Fruit fly (Drosophila melanogaster) whole organism, embryonic: ENCODE data around the gene ClC-a.

ENCODE experiments used
- Aef1 ChIP-seq: fragments of 200-800 bp; sonication (Bioruptor generic); IDR thresholded peaks from 3 replicates; pipeline ENCODE4 v1.3.6; 2022; ENCODE audit warnings: missing biosample characterization, missing genetic modification characterization
- Antp ChIP-seq: fragments of 200-800 bp; sonication (Bioruptor generic); optimal IDR thresholded peaks from 3 replicates; lab custom pipeline; 2016; ENCODE audit warnings: missing biosample characterization, missing genetic modification characterization
- BtbVII ChIP-seq: fragments of 200-800 bp; sonication (Bioruptor generic); optimal IDR thresholded peaks from 3 replicates; lab custom pipeline; 2017; ENCODE audit warnings: missing biosample characterization, mild to moderate bottlenecking, missing genetic modification characterization
- Bteb2 ChIP-seq: fragments of 200-800 bp; sonication (Bioruptor generic); optimal IDR thresholded peaks from 2 replicates; lab custom pipeline; 2016; ENCODE audit warnings: missing biosample characterization, missing genetic modification characterization
- CG10366 ChIP-seq: fragments of 200-800 bp; sonication (Bioruptor generic); IDR thresholded peaks from 2 replicates; pipeline ENCODE4 v1.3.6; 2022; ENCODE audit warnings: missing biosample characterization, missing genetic modification characterization
- CG10431 ChIP-seq: fragments of 200-800 bp; sonication (Bioruptor generic); optimal IDR thresholded peaks from 3 replicates; lab custom pipeline; 2018; ENCODE audit warnings: missing biosample characterization, mild to moderate bottlenecking, missing genetic modification characterization
- CG10654 ChIP-seq: fragments of 200-800 bp; sonication (Bioruptor generic); optimal IDR thresholded peaks from 2 replicates; lab custom pipeline; 2016; ENCODE audit warnings: missing biosample characterization, missing genetic modification characterization
- CG1233 ChIP-seq: fragments of 200-800 bp; sonication (Bioruptor generic); optimal IDR thresholded peaks from 4 replicates; lab custom pipeline; 2018; ENCODE audit warnings: missing biosample characterization, mild to moderate bottlenecking, missing genetic modification characterization
- CG13775 ChIP-seq: fragments of 200-800 bp; sonication (Bioruptor generic); optimal IDR thresholded peaks from 3 replicates; lab custom pipeline; 2017; ENCODE audit warnings: missing biosample characterization, mild to moderate bottlenecking, missing genetic modification characterization
- CG14014 ChIP-seq: fragments of 200-800 bp; sonication (Bioruptor generic); IDR thresholded peaks from 2 replicates; pipeline ENCODE4 v1.3.6; 2022; ENCODE audit warnings: missing biosample characterization, missing genetic modification characterization
- CG15696 ChIP-seq: fragments of 200-800 bp; sonication (Bioruptor generic); optimal IDR thresholded peaks from 2 replicates; lab custom pipeline; 2019; ENCODE audit warnings: missing biosample characterization, mild to moderate bottlenecking, missing genetic modification characterization, moderate library complexity
- CG1602 ChIP-seq: fragments of 200-800 bp; sonication (Bioruptor generic); optimal IDR thresholded peaks from 3 replicates; lab custom pipeline; 2016; ENCODE audit warnings: missing biosample characterization, missing genetic modification characterization
- CG17186 ChIP-seq: fragments of 200-800 bp; sonication (Bioruptor generic); optimal IDR thresholded peaks from 3 replicates; lab custom pipeline; 2017; ENCODE audit warnings: missing biosample characterization, missing genetic modification reagents, missing genetic modification characterization
- CG1792 ChIP-seq: fragments of 200-800 bp; sonication (Bioruptor generic); optimal IDR thresholded peaks from 2 replicates; lab custom pipeline; 2016; ENCODE audit warnings: missing biosample characterization, missing genetic modification characterization
- CG2129 ChIP-seq: fragments of 200-800 bp; sonication (Bioruptor generic); IDR thresholded peaks from 2 replicates; pipeline ENCODE4 v1.3.6; 2022; ENCODE audit warnings: missing biosample characterization, missing genetic modification characterization; ENCODE audit not compliant: partially characterized antibody
- CG32767 ChIP-seq: fragments of 200-800 bp; sonication (Bioruptor generic); IDR thresholded peaks from 2 replicates; pipeline ENCODE4 v1.3.6; 2022; ENCODE audit warnings: missing biosample characterization, missing genetic modification characterization
- CG3281 ChIP-seq: fragments of 200-800 bp; sonication (Bioruptor generic); optimal IDR thresholded peaks from 3 replicates; lab custom pipeline; 2017; ENCODE audit warnings: missing biosample characterization, mild to moderate bottlenecking, missing genetic modification characterization
- CG33213 ChIP-seq: fragments of 200-800 bp; sonication (Bioruptor generic); optimal IDR thresholded peaks from 3 replicates; lab custom pipeline; 2016; ENCODE audit warnings: missing biosample characterization, missing genetic modification characterization
- CG6854 ChIP-seq: fragments of 200-800 bp; sonication (Bioruptor generic); optimal IDR thresholded peaks from 3 replicates; lab custom pipeline; 2017; ENCODE audit warnings: missing biosample characterization, mild to moderate bottlenecking, missing genetic modification characterization
- CG7786 ChIP-seq: fragments of 200-800 bp; sonication (Bioruptor generic); optimal IDR thresholded peaks from 2 replicates; lab custom pipeline; 2016; ENCODE audit warnings: missing biosample characterization, missing genetic modification characterization
- CG7928 ChIP-seq: fragments of 200-800 bp; sonication (Bioruptor generic); optimal IDR thresholded peaks from 2 replicates; lab custom pipeline; 2017; ENCODE audit warnings: missing biosample characterization, mild to moderate bottlenecking, missing genetic modification characterization
- CG8089 ChIP-seq: fragments of 200-800 bp; sonication (Bioruptor generic); optimal IDR thresholded peaks from 3 replicates; lab custom pipeline; 2016; ENCODE audit warnings: missing biosample characterization, missing genetic modification characterization
- CG8924 ChIP-seq: fragments of 200-800 bp; optimal IDR thresholded peaks from 3 replicates; lab custom pipeline; 2019; ENCODE audit warnings: missing biosample characterization, mild to moderate bottlenecking, missing genetic modification characterization, moderate library complexity
- Dfd ChIP-seq, 2 experiments: fragments of >200 bp; optimal IDR thresholded peaks; 2 replicates each; lab custom pipeline; 2017; ENCODE audit warnings: missing biosample characterization in 2 of 2, missing genetic modification characterization in 2 of 2
- Dip3 ChIP-seq: fragments of 200-800 bp; sonication (Bioruptor generic); optimal IDR thresholded peaks from 3 replicates; lab custom pipeline; 2016; ENCODE audit warnings: missing biosample characterization, missing genetic modification characterization
- Dp ChIP-seq: fragments of 200-800 bp; sonication (Bioruptor generic); optimal IDR thresholded peaks from 2 replicates; lab custom pipeline; 2018; ENCODE audit warnings: missing biosample characterization, mild to moderate bottlenecking, missing genetic modification characterization, moderate library complexity
- E2f1 ChIP-seq: fragments of 200-800 bp; sonication (Bioruptor generic); IDR thresholded peaks from 2 replicates; pipeline ENCODE4 v1.3.6; 2022; ENCODE audit warnings: missing biosample characterization, missing genetic modification characterization
- Ets65A ChIP-seq: fragments of 200-800 bp; sonication (Bioruptor generic); peaks from one replicate; lab custom pipeline; 2016; ENCODE audit warnings: missing biosample characterization, missing genetic modification characterization
- Fer1 ChIP-seq: fragments of 200-800 bp; sonication (Bioruptor generic); optimal IDR thresholded peaks from 2 replicates; lab custom pipeline; 2017; ENCODE audit warnings: missing biosample characterization, mild to moderate bottlenecking, missing genetic modification characterization
- HLH4C ChIP-seq: fragments of 200-800 bp; sonication (Bioruptor generic); IDR thresholded peaks from 3 replicates; pipeline ENCODE4 v1.3.6; 2022; ENCODE audit warnings: missing biosample characterization, missing genetic modification characterization; ENCODE audit not compliant: partially characterized antibody
- HLH54F ChIP-seq: fragments of 200-800 bp; sonication (Bioruptor generic); optimal IDR thresholded peaks from 3 replicates; lab custom pipeline; 2016; ENCODE audit warnings: missing biosample characterization, missing genetic modification characterization
- Hr3 ChIP-seq: fragments of 200-800 bp; sonication (Bioruptor generic); optimal IDR thresholded peaks from 3 replicates; lab custom pipeline; 2016; ENCODE audit warnings: missing biosample characterization, missing genetic modification characterization
- Lim3 ChIP-seq: fragments of 200-800 bp; sonication (Bioruptor generic); IDR thresholded peaks from 2 replicates; pipeline ENCODE4 v1.3.6; 2022; ENCODE audit warnings: missing biosample characterization, missing genetic modification characterization
- NC2α ChIP-seq: fragments of 200-800 bp; sonication (Bioruptor generic); optimal IDR thresholded peaks from 2 replicates; lab custom pipeline; 2016; ENCODE audit warnings: missing biosample characterization, missing genetic modification characterization
- Nf-YC ChIP-seq: fragments of 200-800 bp; optimal IDR thresholded peaks from 3 replicates; lab custom pipeline; 2019; ENCODE audit warnings: missing biosample characterization, mild to moderate bottlenecking, missing genetic modification characterization, moderate library complexity
- Opbp ChIP-seq: fragments of 200-800 bp; sonication (Bioruptor generic); IDR thresholded peaks from 3 replicates; pipeline ENCODE4 v1.3.6; 2022; ENCODE audit warnings: missing biosample characterization, missing genetic modification characterization; ENCODE audit not compliant: partially characterized antibody
- Poxn ChIP-seq: fragments of 200-800 bp; sonication (Bioruptor generic); IDR thresholded peaks from 2 replicates; pipeline ENCODE4 v1.3.6; 2022; ENCODE audit warnings: missing biosample characterization, missing genetic modification characterization
- Rfx ChIP-seq: fragments of 200-800 bp; sonication (Bioruptor generic); IDR thresholded peaks from 2 replicates; pipeline ENCODE4 v1.3.6; 2022; ENCODE audit warnings: missing biosample characterization, missing genetic modification characterization
- Tbp ChIP-seq: fragments of >200 bp; optimal IDR thresholded peaks from 2 replicates; lab custom pipeline; 2018; ENCODE audit warnings: missing biosample characterization, missing genetic modification characterization
- Xrp1 ChIP-seq: fragments of 200-800 bp; sonication (Bioruptor generic); IDR thresholded peaks from 2 replicates; pipeline ENCODE4 v1.3.6; 2022; ENCODE audit warnings: missing biosample characterization, missing genetic modification characterization
- ash1 ChIP-seq: fragments of 200-800 bp; sonication (Bioruptor generic); optimal IDR thresholded peaks from 2 replicates; lab custom pipeline; 2018; ENCODE audit warnings: missing biosample characterization, mild to moderate bottlenecking, missing genetic modification characterization
- crp ChIP-seq, 2 experiments: fragments of 200-800 bp; sonication (Bioruptor generic); optimal IDR thresholded peaks; 2 replicates in 1 of 2; 3 replicates in 1 of 2; lab custom pipeline; 2017; ENCODE audit warnings: missing biosample characterization in 2 of 2, missing genetic modification characterization in 2 of 2, mild to moderate bottlenecking in 1 of 2, moderate library complexity in 1 of 2
- exex ChIP-seq: fragments of 200-800 bp; sonication (Bioruptor generic); optimal IDR thresholded peaks from 4 replicates; lab custom pipeline; 2018; ENCODE audit warnings: missing biosample characterization, mild to moderate bottlenecking, missing genetic modification characterization, moderate library complexity
- fru ChIP-seq: fragments of >200 bp; optimal IDR thresholded peaks from 2 replicates; lab custom pipeline; 2017
- gcm2 ChIP-seq: fragments of 200-800 bp; sonication (Bioruptor generic); optimal IDR thresholded peaks from 2 replicates; lab custom pipeline; 2016; ENCODE audit warnings: missing biosample characterization, missing genetic modification characterization
- gro ChIP-seq: fragments of 200-800 bp; sonication (Bioruptor generic); optimal IDR thresholded peaks from 2 replicates; lab custom pipeline; 2016; ENCODE audit warnings: missing biosample characterization, missing genetic modification characterization
- lbe ChIP-seq: fragments of 200-800 bp; sonication (Bioruptor generic); optimal IDR thresholded peaks from 2 replicates; lab custom pipeline; 2016; ENCODE audit warnings: missing biosample characterization, mild to moderate bottlenecking, missing genetic modification characterization
- lola ChIP-seq, 3 experiments: fragments of >200 bp in 2 of 3; fragments of 200-800 bp in 1 of 3; sonication (Bioruptor generic) in 1 of 3; optimal IDR thresholded peaks; 2 replicates each; lab custom pipeline; 2017 to 2019; ENCODE audit warnings: missing biosample characterization in 3 of 3, missing genetic modification characterization in 3 of 3, mild to moderate bottlenecking in 1 of 3, moderate library complexity in 1 of 3
- phol ChIP-seq: fragments of 200-800 bp; sonication (Bioruptor generic); optimal IDR thresholded peaks from 3 replicates; lab custom pipeline; 2018; ENCODE audit warnings: missing biosample characterization, mild to moderate bottlenecking, missing genetic modification characterization, moderate library complexity
- pum ChIP-seq: fragments of 200-800 bp; sonication (Bioruptor generic); optimal IDR thresholded peaks from 2 replicates; lab custom pipeline; 2016; ENCODE audit warnings: missing biosample characterization, missing genetic modification characterization
- repo ChIP-seq: fragments of 200-800 bp; sonication (Bioruptor generic); optimal IDR thresholded peaks from 2 replicates; lab custom pipeline; 2016; ENCODE audit warnings: missing biosample characterization, missing genetic modification characterization
- sc ChIP-seq, 3 experiments: fragments of >200 bp in 2 of 3; fragments of 200-800 bp in 1 of 3; sonication (Bioruptor generic) in 1 of 3; optimal IDR thresholded peaks; 2 replicates in 2 of 3; 3 replicates in 1 of 3; lab custom pipeline; 2017; ENCODE audit warnings: mild to moderate bottlenecking in 1 of 3, missing biosample characterization in 1 of 3, missing genetic modification characterization in 1 of 3, missing genetic modification reagents in 1 of 3

ClC-a gene

dm6 chr3R:11796780-11797179 is 16.2 kb downstream of the ClC-a start, which contains the start of gene Sbf (continued):
- no peak for TF ChIP-seq Aef1 (GFP tag; lab: Robert Waterston, UW)
- TF ChIP-seq Dp (GFP tag; lab: Kevin White, UChicago), result peak; percentile 98
- no peak for TF ChIP-seq CG8089 (GFP tag; lab: Kevin White, UChicago)
- no peak for TF ChIP-seq CG7786 (GFP tag; lab: Kevin White, UChicago)
- no peak for TF ChIP-seq exex (tag; lab: Kevin White, UChicago)
- no peak for TF ChIP-seq CG10654 (GFP tag; lab: Kevin White, UChicago)
- TF ChIP-seq Hr3 (GFP tag; lab: Kevin White, UChicago), result no peak
- no peak for TF ChIP-seq CG13775 (GFP tag; lab: Kevin White, UChicago)
- peak; percentile 36 for TF ChIP-seq phol (tag; lab: Kevin White, UChicago)
- TF ChIP-seq CG3281 (GFP tag; lab: Kevin White, UChicago), result no peak
- no peak for TF ChIP-seq pum (GFP tag; lab: Kevin White, UChicago)
- no peak for TF ChIP-seq Nf-YC
- TF ChIP-seq CG15696 (tag; lab: Kevin White, UChicago), result no peak
- no peak for TF ChIP-seq Tbp
- no peak for TF ChIP-seq CG1233 (GFP tag; lab: Kevin White, UChicago)
- TF ChIP-seq CG10431, result no peak
- TF ChIP-seq CG6854 (GFP tag; lab: Kevin White, UChicago), result no peak
- no peak for TF ChIP-seq Ets65A (GFP tag; lab: Kevin White, UChicago)
- TF ChIP-seq CG17186 (GFP tag; lab: Kevin White, UChicago), result peak; percentile 85
- TF ChIP-seq E2f1, result no peak
- TF ChIP-seq CG2129 (GFP tag; lab: Robert Waterston, UW), result peak; percentile 68
- peak; percentile 76 for TF ChIP-seq HLH4C (GFP tag; lab: Robert Waterston, UW)
- no peak for TF ChIP-seq CG10366 (GFP tag; lab: Robert Waterston, UW)
- TF ChIP-seq crp (GFP tag; optimal IDR thresholded peaks at IDR 0.05; lab: Kevin White, UChicago), result peak; percentile 80 to 98
- peak; percentile 49 for TF ChIP-seq CG33213
- TF ChIP-seq CG1602 (GFP tag; lab: Kevin White, UChicago), result no peak
- no peak for TF ChIP-seq BtbVII (GFP tag; lab: Kevin White, UChicago)
- no peak for TF ChIP-seq CG8924 (tag; lab: Kevin White, UChicago)
- no peak for TF ChIP-seq Dip3
- no peak for TF ChIP-seq Lim3
- TF ChIP-seq CG32767 (GFP tag; lab: Robert Waterston, UW), result peak; percentile 37; the same call in 1 of the 2 replicates
- no peak for TF ChIP-seq Fer1 (GFP tag; lab: Kevin White, UChicago)
- no peak for TF ChIP-seq sc (optimal IDR thresholded peaks at IDR 0.05; lab: Kevin White, UChicago)
- no peak for TF ChIP-seq sc (GFP tag; optimal IDR thresholded peaks at IDR 0.05; lab: Kevin White, UChicago)
- no peak for TF ChIP-seq NC2α (GFP tag; lab: Kevin White, UChicago)
- TF ChIP-seq Bteb2 (GFP tag; lab: Kevin White, UChicago), result no peak
- TF ChIP-seq HLH54F (GFP tag; lab: Kevin White, UChicago), result no peak
- TF ChIP-seq gro (GFP tag; lab: Kevin White, UChicago), result peak; percentile 69
- no peak for TF ChIP-seq CG7928 (GFP tag; lab: Kevin White, UChicago)
- TF ChIP-seq CG1792 (GFP tag; lab: Kevin White, UChicago), result no peak
- no peak for TF ChIP-seq fru (lab: Kevin White, UChicago)
- TF ChIP-seq Rfx (GFP tag; lab: Robert Waterston, UW), result peak; percentile 22; the same call in 1 of the 2 replicates
- TF ChIP-seq Opbp (GFP tag; lab: Robert Waterston, UW), result peak; percentile 92
- no peak for TF ChIP-seq lola (GFP tag; optimal IDR thresholded peaks at IDR 0.05; lab: Kevin White, UChicago)
- peak; percentile 6 for TF ChIP-seq gcm2
- no peak for TF ChIP-seq ash1 (GFP tag; lab: Kevin White, UChicago)
- TF ChIP-seq repo, result peak; percentile 6
- TF ChIP-seq Poxn (GFP tag; lab: Robert Waterston, UW), result no peak
- TF ChIP-seq Xrp1, result no peak
- no peak for TF ChIP-seq Antp (GFP tag; lab: Kevin White, UChicago)
- TF ChIP-seq lbe (GFP tag; lab: Kevin White, UChicago), result peak; percentile 57
- 0 out of 2 replicates have a peak, but pooled peaks have one; percentile 8 for TF ChIP-seq CG14014
- TF ChIP-seq Dfd (GFP tag; optimal IDR thresholded peaks at IDR 0.05; lab: Kevin White, UChicago), result no peak
